Worm (Caenorhabditis elegans) whole organism, early embryonic: ENCODE data around the gene cutl-5.
A peak's percentile ranks its signal among the peaks of the same experiment; 100 is the strongest.

Source experiments
- B0310.2 ChIP-seq: sonication (generic microtip); optimal IDR thresholded peaks from 2 replicates; lab custom pipeline; 2016; ENCODE audit warnings: mild to moderate bottlenecking, missing genetic modification characterization, missing compliant biosample characterization
- F13C5.2 ChIP-seq: sonication (generic microtip); optimal IDR thresholded peaks from 2 replicates; lab custom pipeline; 2017; ENCODE audit warnings: mild to moderate bottlenecking, missing genetic modification characterization, inconsistent platforms, missing compliant biosample characterization
- aly-1 ChIP-seq: sonication (generic microtip); optimal IDR thresholded peaks from 2 replicates; lab custom pipeline; 2016; ENCODE audit warnings: missing genetic modification characterization, missing compliant biosample characterization
- ama-1 ChIP-seq: fragments of 150-350 bp; optimal IDR thresholded peaks from 2 replicates; lab custom pipeline; 2014
- ceh-13 ChIP-seq: fragments of 200-800 bp; sonication (Bioruptor generic); optimal IDR thresholded peaks from 2 replicates; lab custom pipeline; 2018; ENCODE audit warnings: mild to moderate bottlenecking, missing genetic modification characterization, missing compliant biosample characterization
- ceh-36 ChIP-seq: sonication (generic microtip); optimal IDR thresholded peaks from 2 replicates; lab custom pipeline; 2016; ENCODE audit warnings: missing genetic modification characterization, inconsistent platforms, missing compliant biosample characterization
- ets-7 ChIP-seq: sonication (generic microtip); optimal IDR thresholded peaks from 2 replicates; lab custom pipeline; 2016; ENCODE audit warnings: missing genotype, missing genetic modification characterization, missing compliant biosample characterization
- flt-1 ChIP-seq: fragments of 200-800 bp; sonication (Bioruptor generic); IDR thresholded peaks from 2 replicates; pipeline ENCODE4 v1.3.6; 2022; ENCODE audit warnings: missing genetic modification characterization, missing compliant biosample characterization
- hmbx-1 ChIP-seq: sonication (generic microtip); optimal IDR thresholded peaks from 2 replicates; lab custom pipeline; 2016; ENCODE audit warnings: mild to moderate bottlenecking, missing genetic modification characterization, missing compliant biosample characterization
- hmg-4 ChIP-seq: fragments of 200-800 bp; sonication (Bioruptor generic); optimal IDR thresholded peaks from 2 replicates; lab custom pipeline; 2018; ENCODE audit warnings: mild to moderate bottlenecking, missing genetic modification characterization, missing compliant biosample characterization
- hnd-1 ChIP-seq: sonication (generic microtip); optimal IDR thresholded peaks from 2 replicates; lab custom pipeline; 2016; ENCODE audit warnings: missing genetic modification characterization, missing compliant biosample characterization
- pes-1 ChIP-seq: fragments of 200-800 bp; sonication (Bioruptor generic); IDR thresholded peaks from 2 replicates; pipeline ENCODE4 v1.3.6; 2022; ENCODE audit warnings: missing genetic modification reagents, missing genetic modification characterization, missing compliant biosample characterization
- scrt-1 ChIP-seq: fragments of 200-800 bp; sonication (Bioruptor generic); IDR thresholded peaks from 2 replicates; pipeline ENCODE4 v1.3.6; 2022; ENCODE audit warnings: missing genetic modification characterization, missing compliant biosample characterization
- sea-1 ChIP-seq: fragments of 200-800 bp; sonication (Bioruptor generic); conservative IDR thresholded peaks from 2 replicates; pipeline ENCODE4 v1.3.6; 2022; ENCODE audit warnings: missing genetic modification characterization, missing compliant biosample characterization
- tbx-11 ChIP-seq: fragments of 200-800 bp; sonication (Bioruptor generic); IDR thresholded peaks from 2 replicates; pipeline ENCODE4 v1.3.6; 2022; ENCODE audit warnings: missing genetic modification characterization, missing compliant biosample characterization
- tbx-37 ChIP-seq: fragments of 200-800 bp; sonication (Bioruptor generic); conservative IDR thresholded peaks from 2 replicates; pipeline ENCODE4 v1.3.6; 2022; ENCODE audit warnings: missing genetic modification reagents, missing genetic modification characterization, missing compliant biosample characterization
- tra-4 ChIP-seq: sonication (generic microtip); optimal IDR thresholded peaks from 2 replicates; lab custom pipeline; 2017; ENCODE audit warnings: missing genetic modification characterization, missing compliant biosample characterization

cutl-5 gene

DNA sequence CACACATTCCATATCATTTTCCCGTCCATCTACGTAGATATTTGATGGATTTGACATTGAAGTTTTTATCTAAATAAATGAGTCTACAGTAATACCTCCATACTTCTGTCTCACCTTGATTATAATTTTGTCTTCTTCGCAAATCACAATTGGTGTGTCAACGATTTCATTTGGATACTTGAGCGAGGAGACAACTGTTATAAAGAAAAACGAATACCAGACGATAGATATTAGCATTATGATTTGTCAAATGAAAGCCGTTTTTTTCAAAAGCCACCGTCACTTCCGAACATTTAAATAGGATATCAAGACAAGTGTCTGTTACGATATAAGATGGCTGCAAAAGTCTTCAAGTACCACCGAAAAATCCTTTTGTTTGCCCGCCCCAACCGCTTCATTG is at the start of gene cutl-5:
TSS of gene cutl-5 (minus strand) at position 269 of the 400 bp plus-strand sequence.
- TF ChIP-seq scrt-1, result no peak
- no peak for TF ChIP-seq F13C5.2

DNA sequence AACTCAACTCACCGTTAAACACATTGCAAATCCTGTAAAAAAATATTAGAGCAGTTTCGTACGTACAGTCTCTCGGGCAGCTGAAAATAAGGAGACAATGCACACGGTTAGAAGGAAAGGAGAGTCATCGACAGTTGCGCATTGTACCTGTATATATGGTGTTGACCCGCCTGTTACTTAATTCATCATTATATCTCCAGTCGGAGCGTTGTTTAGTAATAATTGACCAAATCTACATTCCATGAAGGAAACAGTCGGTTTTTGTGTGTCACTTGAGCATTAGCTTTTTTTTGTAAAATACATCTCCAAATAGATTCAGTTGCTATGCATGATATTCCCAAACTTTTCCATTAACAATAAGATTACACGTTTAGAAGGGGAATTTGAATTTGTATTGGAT is 45.8 kb upstream of the cutl-5 start, which contains the start of gene C27H5.12:
TSS of gene C27H5.12 (minus strand) at position 101 of the 400 bp plus-strand sequence.
- TF ChIP-seq ceh-13 (GFP tag; lab: Kevin White, UChicago), result no peak
- no peak for TF ChIP-seq tbx-11 (GFP tag; lab: Robert Waterston, UW)
- no peak for TF ChIP-seq tbx-37 (GFP tag; lab: Robert Waterston, UW)
- no peak for TF ChIP-seq B0310.2
- no peak for TF ChIP-seq sea-1 (GFP tag; lab: Robert Waterston, UW)
- TF ChIP-seq hmg-4, result no peak
- TF ChIP-seq aly-1 (tag; lab: Kevin White, UChicago), result no peak
- TF ChIP-seq flt-1 (GFP tag; lab: Robert Waterston, UW), result no peak
- no peak for TF ChIP-seq hmbx-1
- TF ChIP-seq ama-1, result no peak
- no peak for TF ChIP-seq tra-4 (tag; lab: Kevin White, UChicago)
- no peak for TF ChIP-seq ceh-36 (tag; lab: Kevin White, UChicago)

DNA sequence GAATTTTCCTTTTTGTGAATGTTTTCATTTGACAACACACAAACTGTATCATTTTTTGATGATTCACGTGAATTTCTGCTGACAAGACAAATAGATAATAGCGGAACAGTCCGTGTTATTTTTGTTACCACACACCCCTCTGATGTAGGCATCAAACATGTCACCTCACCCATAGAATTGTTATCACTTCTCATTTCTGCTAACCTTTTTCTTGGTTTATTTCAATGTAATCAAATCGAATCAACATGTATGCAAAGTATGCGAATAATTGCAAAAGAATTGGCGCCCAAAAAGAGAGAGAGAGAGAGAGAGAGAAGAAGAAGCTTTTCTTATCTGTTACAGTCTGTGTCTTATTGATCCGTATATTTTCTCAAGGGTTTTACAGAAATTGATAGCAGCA is 41.7 kb upstream of the cutl-5 start:
- TF ChIP-seq F13C5.2, result no peak
- TF ChIP-seq B0310.2, result no peak
- TF ChIP-seq hmg-4, result no peak
- TF ChIP-seq ceh-13 (GFP tag; lab: Kevin White, UChicago), result no peak
- no peak for TF ChIP-seq ama-1
- no peak for TF ChIP-seq pes-1 (GFP tag; lab: Robert Waterston, UW)
- TF ChIP-seq tra-4 (tag; lab: Kevin White, UChicago), result no peak
- no peak for TF ChIP-seq ets-7 (tag; lab: Kevin White, UChicago)
- no peak for TF ChIP-seq hnd-1
- no peak for TF ChIP-seq sea-1 (GFP tag; lab: Robert Waterston, UW)
- no peak for TF ChIP-seq aly-1 (tag; lab: Kevin White, UChicago)
- TF ChIP-seq ceh-36 (tag; lab: Kevin White, UChicago), result no peak
- no peak for TF ChIP-seq tbx-11 (GFP tag; lab: Robert Waterston, UW)

DNA sequence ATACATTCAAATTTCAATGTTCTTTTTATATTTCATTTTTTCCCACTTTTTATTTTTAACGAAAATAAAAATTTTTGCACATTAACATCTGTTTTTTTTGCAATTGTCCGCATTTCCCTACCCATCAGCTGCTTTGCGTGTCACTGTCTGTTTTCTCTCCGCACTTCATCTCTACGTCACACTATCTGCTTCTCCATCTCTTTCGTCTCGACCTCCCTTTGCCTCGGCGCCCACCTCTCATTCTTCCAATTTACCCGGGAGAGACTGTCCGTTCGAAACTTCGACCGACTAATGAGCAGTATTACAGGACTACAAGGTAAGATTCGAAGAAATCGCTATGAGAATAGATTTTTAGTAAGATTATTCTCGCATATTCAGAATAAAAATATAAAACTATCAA is 39.7 kb upstream of the cutl-5 start, which contains the start of gene C27H5.2:
TSS of gene C27H5.2 (plus strand) at position 190 of the 400 bp plus-strand sequence.
- TF ChIP-seq scrt-1, result no peak
- TF ChIP-seq flt-1 (GFP tag; lab: Robert Waterston, UW), result no peak
- no peak for TF ChIP-seq F13C5.2
- no peak for TF ChIP-seq tbx-37 (GFP tag; lab: Robert Waterston, UW)
- no peak for TF ChIP-seq hnd-1
- no peak for TF ChIP-seq ama-1
- TF ChIP-seq hmbx-1, result no peak
- TF ChIP-seq pes-1 (GFP tag; lab: Robert Waterston, UW), result no peak
- TF ChIP-seq sea-1 (GFP tag; lab: Robert Waterston, UW), result no peak
- TF ChIP-seq tra-4 (tag; lab: Kevin White, UChicago), result no peak

DNA sequence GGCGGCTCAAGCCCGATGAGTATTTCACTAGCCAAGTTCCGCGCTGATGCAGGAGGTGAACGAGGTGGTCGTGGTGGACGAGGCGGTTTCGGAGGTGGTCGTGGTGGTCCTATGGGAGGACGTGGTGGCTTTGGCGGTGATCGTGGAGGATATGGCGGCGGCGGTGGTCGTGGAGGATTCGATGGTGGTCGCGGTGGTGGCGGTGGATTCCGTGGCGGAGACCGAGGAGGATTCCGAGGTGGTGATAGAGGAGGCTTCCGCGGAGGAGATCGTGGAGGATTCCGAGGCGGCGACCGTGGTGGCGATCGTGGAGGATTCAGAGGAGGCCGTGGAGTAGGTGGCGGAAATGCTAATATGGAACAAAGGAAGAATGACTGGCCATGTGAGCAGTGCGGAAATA is 39.0 kb upstream of the cutl-5 start:
- TF ChIP-seq ceh-36 (tag; lab: Kevin White, UChicago), result no peak
- peak; percentile 38 for TF ChIP-seq aly-1 (tag; lab: Kevin White, UChicago)
- TF ChIP-seq hnd-1, result no peak

DNA sequence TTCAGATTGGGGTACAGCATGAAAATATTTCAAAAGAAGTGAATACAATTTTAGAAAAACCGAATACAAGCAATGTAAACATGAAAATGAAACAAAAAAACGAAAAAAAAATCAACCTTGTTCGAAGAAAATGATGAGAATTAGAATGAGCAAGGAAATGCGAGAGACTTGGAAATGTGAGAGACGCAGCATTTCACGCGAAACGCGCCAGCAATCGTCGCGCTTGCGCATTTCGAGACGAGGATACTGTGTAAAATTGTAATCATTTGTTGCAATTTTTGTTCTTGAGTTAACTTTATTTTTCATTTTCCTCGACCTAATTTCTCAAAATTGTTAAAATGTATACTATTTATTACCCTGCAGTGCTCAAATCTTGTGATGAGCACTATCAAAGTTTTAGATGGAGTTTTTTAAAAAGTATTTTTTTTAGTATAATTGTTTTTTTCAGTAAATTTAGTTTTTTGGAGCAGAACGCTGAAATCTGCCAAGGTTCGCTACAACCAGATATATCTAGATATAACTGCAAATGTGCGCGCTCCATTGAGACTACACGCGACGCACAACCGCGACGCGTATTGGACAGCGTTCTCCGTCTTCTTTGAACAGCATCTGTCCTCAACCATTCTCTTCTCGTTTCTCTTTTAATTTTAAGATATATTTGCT is 36.4 kb upstream of the cutl-5 start, which contains the start of gene fust-1:
TSS of gene fust-1 (plus strand) at position 613 of the 663 bp plus-strand sequence.
- TF ChIP-seq tbx-11 (GFP tag; lab: Robert Waterston, UW), result peak; percentile 48; the same call in 1 of the 2 replicates
- peak; percentile 46 for TF ChIP-seq hmg-4
- no peak for TF ChIP-seq ets-7 (tag; lab: Kevin White, UChicago)
- no peak for TF ChIP-seq B0310.2
- TF ChIP-seq aly-1 (tag; lab: Kevin White, UChicago), result no peak
- peak; percentile 19 for TF ChIP-seq hmbx-1
- peak; percentile 58; the same call in 1 of the 2 replicates for TF ChIP-seq scrt-1
- TF ChIP-seq flt-1 (GFP tag; lab: Robert Waterston, UW), result peak; percentile 64; the same call in 1 of the 2 replicates
- peak; percentile 89 for TF ChIP-seq F13C5.2
- TF ChIP-seq tbx-37 (GFP tag; lab: Robert Waterston, UW), result peak; percentile 33; the same call in 1 of the 2 replicates
- TF ChIP-seq tra-4 (tag; lab: Kevin White, UChicago), result no peak
- TF ChIP-seq ama-1, result no peak
- peak; percentile 1 for TF ChIP-seq hnd-1
- TF ChIP-seq sea-1 (GFP tag; lab: Robert Waterston, UW), result no peak; the same call in 1 of the 2 replicates
- peak; percentile 39 for TF ChIP-seq ceh-36 (tag; lab: Kevin White, UChicago)
- TF ChIP-seq pes-1 (GFP tag; lab: Robert Waterston, UW), result peak; percentile 77
- TF ChIP-seq ceh-13 (GFP tag; lab: Kevin White, UChicago), result no peak

DNA sequence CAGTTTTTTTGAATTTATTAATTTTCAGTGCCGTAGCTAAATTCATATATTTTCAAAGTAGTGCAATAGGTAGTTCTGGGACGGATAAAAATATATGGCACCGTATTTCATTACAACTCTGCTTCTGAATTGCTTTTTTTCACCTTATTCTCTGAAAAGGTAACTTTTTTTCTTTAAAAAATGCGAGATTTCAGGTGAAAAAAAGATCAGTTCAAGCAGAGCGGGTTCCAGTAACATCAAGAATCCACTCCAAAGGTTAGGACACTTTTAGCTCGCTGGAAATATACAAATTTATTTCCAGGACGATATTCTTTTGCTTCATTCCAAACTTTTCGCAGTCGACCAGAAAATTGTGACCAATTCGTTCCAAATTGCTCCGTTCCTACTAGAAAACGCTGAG is 32.4 kb upstream of the cutl-5 start, which contains the start of gene T07F8.1:
TSS of gene T07F8.1 (plus strand) at position 301 of the 400 bp plus-strand sequence.
- no peak for TF ChIP-seq ets-7 (tag; lab: Kevin White, UChicago)
- no peak for TF ChIP-seq B0310.2
- no peak for TF ChIP-seq tbx-11 (GFP tag; lab: Robert Waterston, UW)
- TF ChIP-seq aly-1 (tag; lab: Kevin White, UChicago), result no peak
- no peak for TF ChIP-seq tbx-37 (GFP tag; lab: Robert Waterston, UW)
- TF ChIP-seq F13C5.2, result no peak
- no peak for TF ChIP-seq pes-1 (GFP tag; lab: Robert Waterston, UW)
- no peak for TF ChIP-seq hnd-1
- TF ChIP-seq tra-4 (tag; lab: Kevin White, UChicago), result no peak
- TF ChIP-seq ama-1, result no peak
- TF ChIP-seq ceh-36 (tag; lab: Kevin White, UChicago), result no peak
- no peak for TF ChIP-seq sea-1 (GFP tag; lab: Robert Waterston, UW)
- no peak for TF ChIP-seq ceh-13 (GFP tag; lab: Kevin White, UChicago)
